Fruit fly (Drosophila melanogaster): ENCODE measurements around the gene CG10041.
A peak's percentile ranks its signal among the peaks of the same experiment; 100 is the strongest.

The CG10041 gene

dm6 chr3R:12383784-12384183, 31.9 kb upstream of the CG10041 start:
- TF ChIP-seq CG10348 (GFP tag; IDR thresholded peaks at IDR 0.05), result no peak
- peak; percentile 71 for TF ChIP-seq D1 (tag; optimal IDR thresholded peaks at IDR 0.05)

dm6 chr3R:12383036-12383435, 31.1 kb upstream of the CG10041 start, which contains the start of gene GstD11:
TSS of gene GstD11 (plus strand) at chr3R:12383336.
- no peak for TF ChIP-seq CG8301 (tag; optimal IDR thresholded peaks at IDR 0.05)
- no peak for TF ChIP-seq rn (GFP tag; IDR thresholded peaks at IDR 0.05)
- no peak for TF ChIP-seq CG4496 (GFP tag; IDR thresholded peaks at IDR 0.05)
- no peak for TF ChIP-seq D1 (tag; optimal IDR thresholded peaks at IDR 0.05)
- TF ChIP-seq CG10348 (GFP tag; IDR thresholded peaks at IDR 0.05), result no peak
- TF ChIP-seq Pif1B (GFP tag; optimal IDR thresholded peaks at IDR 0.05), result no peak
- no peak for TF ChIP-seq CG15710 (tag; optimal IDR thresholded peaks at IDR 0.05)
- no peak for TF ChIP-seq CG12605 (GFP tag; IDR thresholded peaks at IDR 0.05)
- TF ChIP-seq CG8159 (tag; optimal IDR thresholded peaks at IDR 0.05), result no peak
- no peak for TF ChIP-seq CG13204 (GFP tag; optimal IDR thresholded peaks at IDR 0.05)

DNA sequence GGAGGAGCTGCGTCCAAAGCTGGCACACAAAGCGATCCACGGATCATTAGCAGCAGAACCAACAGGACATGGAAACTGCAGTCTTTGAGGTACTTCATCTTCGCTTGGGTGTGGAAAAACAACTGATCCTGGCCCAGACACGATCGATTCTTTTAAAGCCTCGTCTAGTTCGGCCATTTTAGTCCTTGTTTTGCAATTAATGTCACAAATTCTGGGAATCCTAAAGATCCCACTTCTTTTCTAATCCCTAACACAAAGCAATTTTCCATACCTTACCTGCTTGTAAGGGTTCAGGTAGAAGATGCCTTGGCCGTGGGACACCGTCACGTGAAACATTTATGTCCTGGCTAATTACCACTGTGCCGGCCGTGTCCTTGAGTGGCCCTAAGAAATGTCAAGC, 30.7 kb upstream of the CG10041 start, which contains the start of gene CG10035:
Gene CG10035 (minus strand): TSS at position 129 of the 400 bp plus-strand sequence.
- TF ChIP-seq CG13204 (GFP tag; optimal IDR thresholded peaks at IDR 0.05), result no peak
- TF ChIP-seq Pif1B (GFP tag; optimal IDR thresholded peaks at IDR 0.05), result no peak
- TF ChIP-seq CG8301 (tag; optimal IDR thresholded peaks at IDR 0.05), result no peak
- TF ChIP-seq D1 (tag; optimal IDR thresholded peaks at IDR 0.05), result no peak
- TF ChIP-seq gl (tag; optimal IDR thresholded peaks at IDR 0.05), result no peak
- no peak for TF ChIP-seq CG4496 (GFP tag; IDR thresholded peaks at IDR 0.05)
- no peak for TF ChIP-seq CG9948 (tag; optimal IDR thresholded peaks at IDR 0.05)
- TF ChIP-seq CG17806 (tag; optimal IDR thresholded peaks at IDR 0.05), result no peak
- TF ChIP-seq rn (GFP tag; IDR thresholded peaks at IDR 0.05), result no peak
- TF ChIP-seq CG34367 (tag; optimal IDR thresholded peaks at IDR 0.05), result no peak
- no peak for TF ChIP-seq CG14655 (GFP tag; optimal IDR thresholded peaks at IDR 0.05)
- TF ChIP-seq fd96Ca (GFP tag; IDR thresholded peaks at IDR 0.05), result no peak
- TF ChIP-seq Ets98B (GFP tag; IDR thresholded peaks at IDR 0.05), result no peak
- no peak for TF ChIP-seq Snoo (tag; optimal IDR thresholded peaks at IDR 0.05)
- TF ChIP-seq CG8159 (tag; optimal IDR thresholded peaks at IDR 0.05), result no peak
- TF ChIP-seq CG10348 (GFP tag; IDR thresholded peaks at IDR 0.05), result no peak
- TF ChIP-seq CG32121 (GFP tag; IDR thresholded peaks at IDR 0.05), result no peak
- no peak for TF ChIP-seq CG15710 (tag; optimal IDR thresholded peaks at IDR 0.05)

dm6 chr3R:12381130-12381700, 29.3 kb upstream of the CG10041 start:
- TF ChIP-seq CG9948 (tag; optimal IDR thresholded peaks at IDR 0.05) (no peak), CG8301 (tag; optimal IDR thresholded peaks at IDR 0.05) (peak; percentile 73), Ets98B (GFP tag; IDR thresholded peaks at IDR 0.05) (peak; percentile 55; the same call in 1 of the 2 replicates), EcR (GFP tag; optimal IDR thresholded peaks at IDR 0.05) (peak; percentile 58), CG4496 (GFP tag; IDR thresholded peaks at IDR 0.05) (peak; percentile 67), gl (tag; optimal IDR thresholded peaks at IDR 0.05) (no peak), CG14655 (GFP tag; optimal IDR thresholded peaks at IDR 0.05) (peak; percentile 69), CG32121 (GFP tag; IDR thresholded peaks at IDR 0.05) (peak; percentile 58; the same call in 1 of the 2 replicates)

DNA sequence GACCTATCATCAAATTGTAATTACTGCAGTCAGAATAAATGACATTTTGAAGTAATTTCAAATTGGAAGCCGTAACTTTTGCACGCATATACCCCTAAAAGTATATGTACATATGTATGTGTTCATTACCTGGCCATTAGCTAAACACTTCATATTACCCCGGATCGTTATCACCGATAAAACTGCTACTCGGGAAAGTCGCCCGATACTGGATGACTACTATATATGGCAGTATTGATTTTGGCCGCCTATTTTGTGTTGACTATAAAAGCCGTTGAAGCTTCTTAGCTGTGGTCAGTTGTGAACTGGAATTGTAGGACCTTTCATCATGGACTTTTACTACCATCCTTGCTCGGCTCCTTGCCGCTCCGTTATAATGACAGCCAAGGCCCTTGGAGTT, 27.8 kb upstream of the CG10041 start, which contains the start of gene GstD8:
Gene GstD8 (plus strand): TSS at position 301 of the 400 bp plus-strand sequence.
- TF ChIP-seq CG14655 (GFP tag; optimal IDR thresholded peaks at IDR 0.05) (no peak), Ets98B (GFP tag; IDR thresholded peaks at IDR 0.05) (no peak), CG8301 (tag; optimal IDR thresholded peaks at IDR 0.05) (no peak), Pif1B (GFP tag; optimal IDR thresholded peaks at IDR 0.05) (no peak), CG10348 (GFP tag; IDR thresholded peaks at IDR 0.05) (no peak), CG8159 (tag; optimal IDR thresholded peaks at IDR 0.05) (no peak), CG9948 (tag; optimal IDR thresholded peaks at IDR 0.05) (no peak), fd96Ca (GFP tag; IDR thresholded peaks at IDR 0.05) (no peak), EcR (GFP tag; optimal IDR thresholded peaks at IDR 0.05) (no peak), CG4496 (GFP tag; IDR thresholded peaks at IDR 0.05) (no peak), D1 (tag; optimal IDR thresholded peaks at IDR 0.05) (no peak), Pif1A (GFP tag; optimal IDR thresholded peaks at IDR 0.05) (no peak), CG13204 (GFP tag; optimal IDR thresholded peaks at IDR 0.05) (no peak)

DNA sequence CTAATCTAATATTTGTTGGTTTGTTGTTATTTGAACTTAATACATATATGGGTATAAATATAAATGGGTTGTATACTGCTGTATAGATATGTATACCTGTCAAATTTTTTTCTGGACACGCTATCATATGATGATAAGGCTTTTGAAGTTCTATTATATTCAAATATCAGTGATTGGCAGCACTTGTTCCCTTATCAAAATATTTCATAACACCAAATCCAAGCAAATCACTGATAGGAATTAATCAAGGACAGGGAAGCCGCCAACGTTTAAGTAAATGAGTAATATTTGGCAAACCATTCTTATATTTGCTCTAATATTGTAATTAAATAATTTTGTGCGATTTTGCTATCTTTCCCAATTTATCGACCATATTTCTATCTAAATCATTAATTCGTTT, 27.3 kb upstream of the CG10041 start:
- no peak for TF ChIP-seq CG13204 (GFP tag; optimal IDR thresholded peaks at IDR 0.05)
- TF ChIP-seq CG8159 (tag; optimal IDR thresholded peaks at IDR 0.05), result no peak
- TF ChIP-seq CG12605 (GFP tag; IDR thresholded peaks at IDR 0.05), result no peak
- TF ChIP-seq CG15710 (tag; optimal IDR thresholded peaks at IDR 0.05), result no peak
- TF ChIP-seq EcR (GFP tag; optimal IDR thresholded peaks at IDR 0.05), result no peak

DNA sequence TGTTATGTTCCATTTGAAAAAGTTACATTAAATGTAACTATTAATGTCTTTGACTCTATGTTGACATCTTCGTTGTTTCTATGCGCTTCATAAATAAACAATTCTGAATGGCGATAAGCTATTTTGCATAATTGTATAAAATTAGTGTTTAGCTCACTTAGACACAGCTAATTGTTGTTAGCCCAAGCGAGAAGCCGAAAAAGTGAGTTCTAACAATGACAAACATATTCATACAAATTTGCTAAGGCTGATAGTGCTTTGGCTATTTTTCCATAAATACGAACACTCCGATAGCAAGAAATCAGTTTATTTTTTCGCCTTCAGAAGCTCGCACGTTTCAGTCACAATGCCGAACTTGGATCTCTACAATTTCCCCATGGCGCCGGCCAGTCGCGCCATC, 26.3 kb upstream of the CG10041 start, which contains the start of gene GstD7:
Gene GstD7 (plus strand): TSS at position 301 of the 400 bp plus-strand sequence.
- no peak for TF ChIP-seq EcR (GFP tag; optimal IDR thresholded peaks at IDR 0.05)

All from whole organism, pupa.